Worm (Caenorhabditis elegans): ENCODE measurements around the gene Y38H6A.5.

- TF ChIP-seq ama-1 (optimal IDR thresholded peaks at IDR 0.05) (no peak), tra-4 (tag; optimal IDR thresholded peaks at IDR 0.05) (no peak), ceh-13 (GFP tag; optimal IDR thresholded peaks at IDR 0.05) (no peak), sea-1 (GFP tag; conservative IDR thresholded peaks at IDR 0.05) (no peak), B0310.2 (tag; optimal IDR thresholded peaks at IDR 0.05) (no peak)
Observed at ce11 chrV:20351195-20351594, 16.0 kb upstream of the Y38H6A.5 start, which contains the start of gene K02E2.1.
